Worm (Caenorhabditis elegans): ENCODE results near the gene spe-26.
A peak's percentile ranks its signal among the peaks of the same experiment; 100 is the strongest.

spe-26 gene

ce11 chrIV:10391827-10392226, at the start of gene spe-26:
spe-26 (minus strand) TSS chrIV:10391927.
- no peak for TF ChIP-seq pag-3 (tag; optimal IDR thresholded peaks at IDR 0.05; ENCODE audit: borderline replicate concordance, insufficient read depth)
- no peak for TF ChIP-seq zag-1 (tag; optimal IDR thresholded peaks at IDR 0.05)
- TF ChIP-seq hpl-2 (GFP tag; optimal IDR thresholded peaks at IDR 0.05), result no peak
- no peak for TF ChIP-seq nhr-47 (tag; optimal IDR thresholded peaks at IDR 0.05)
- no peak for TF ChIP-seq elt-3 (tag; optimal IDR thresholded peaks at IDR 0.05)
- no peak for TF ChIP-seq fkh-4 (tag; optimal IDR thresholded peaks at IDR 0.05; ENCODE audit: borderline replicate concordance)
- TF ChIP-seq lin-39 (tag; optimal IDR thresholded peaks at IDR 0.05), result no peak
- TF ChIP-seq hlh-17 (GFP tag; optimal IDR thresholded peaks at IDR 0.05; ENCODE audit: borderline replicate concordance), result no peak
- TF ChIP-seq lin-14 (GFP tag; optimal IDR thresholded peaks at IDR 0.05), result no peak
- TF ChIP-seq ama-1 (optimal IDR thresholded peaks at IDR 0.05), result no peak
- TF ChIP-seq alr-1 (tag; optimal IDR thresholded peaks at IDR 0.05; ENCODE audit: borderline replicate concordance), result no peak
- TF ChIP-seq sox-4 (tag; optimal IDR thresholded peaks at IDR 0.05), result no peak
- TF ChIP-seq xbp-1 (tag; optimal IDR thresholded peaks at IDR 0.05), result no peak
- TF ChIP-seq egl-13 (tag; optimal IDR thresholded peaks at IDR 0.05), result no peak
- no peak for TF ChIP-seq fkh-10 (GFP tag; optimal IDR thresholded peaks at IDR 0.05)
- no peak for TF ChIP-seq F16B12.6 (tag; optimal IDR thresholded peaks at IDR 0.05)

DNA sequence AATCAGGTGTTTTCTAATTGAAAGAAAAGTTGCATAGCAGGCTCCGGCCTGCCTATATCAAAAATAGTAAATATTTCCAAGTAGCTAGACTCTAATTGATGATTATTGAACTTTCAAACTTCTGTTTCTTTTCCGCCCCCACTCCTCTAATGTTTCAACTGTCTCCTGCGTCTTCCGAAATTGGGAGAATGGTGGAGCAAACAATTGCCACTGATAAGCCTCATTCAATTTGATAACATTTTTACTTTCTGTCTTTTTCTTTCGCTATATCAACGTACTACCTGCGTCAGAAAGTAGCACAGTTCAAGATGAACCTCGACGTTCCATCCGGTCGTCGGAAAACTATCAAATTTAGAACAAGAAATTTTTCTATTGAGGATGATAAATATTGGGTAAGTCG, 47.2 kb upstream of the spe-26 start, which contains the start of gene F13B12.3:
Gene F13B12.3 (plus strand): TSS at position 223 of the 400 bp plus-strand sequence.
- TF ChIP-seq nhr-11 (tag; optimal IDR thresholded peaks at IDR 0.05) (no peak), unc-86 (tag; optimal IDR thresholded peaks at IDR 0.05) (no peak), pqm-1 (tag; optimal IDR thresholded peaks at IDR 0.05) (peak; percentile 53), swsn-7 (tag; optimal IDR thresholded peaks at IDR 0.05) (no peak), C16A3.4 (tag; optimal IDR thresholded peaks at IDR 0.05) (no peak), nhr-77 (tag; optimal IDR thresholded peaks at IDR 0.05) (no peak), ceh-90 (tag; optimal IDR thresholded peaks at IDR 0.05) (no peak), ces-1 (GFP tag; optimal IDR thresholded peaks at IDR 0.05) (no peak), nhr-76 (tag; optimal IDR thresholded peaks at IDR 0.05) (no peak), nhr-84 (tag; optimal IDR thresholded peaks at IDR 0.05) (no peak), zip-4 (GFP tag; optimal IDR thresholded peaks at IDR 0.05) (no peak), mef-2 (tag; optimal IDR thresholded peaks at IDR 0.05) (no peak), elt-2 (tag; optimal IDR thresholded peaks at IDR 0.05) (peak; percentile 62), ceh-82 (tag; optimal IDR thresholded peaks at IDR 0.05) (no peak), ceh-88 (GFP tag; IDR thresholded peaks at IDR 0.05) (no peak), rnt-1 (tag; optimal IDR thresholded peaks at IDR 0.05) (no peak), lin-14 (GFP tag; optimal IDR thresholded peaks at IDR 0.05) (peak; percentile 1), nhr-237 (tag; optimal IDR thresholded peaks at IDR 0.05) (no peak), lin-15B (tag; optimal IDR thresholded peaks at IDR 0.05) (no peak)

DNA sequence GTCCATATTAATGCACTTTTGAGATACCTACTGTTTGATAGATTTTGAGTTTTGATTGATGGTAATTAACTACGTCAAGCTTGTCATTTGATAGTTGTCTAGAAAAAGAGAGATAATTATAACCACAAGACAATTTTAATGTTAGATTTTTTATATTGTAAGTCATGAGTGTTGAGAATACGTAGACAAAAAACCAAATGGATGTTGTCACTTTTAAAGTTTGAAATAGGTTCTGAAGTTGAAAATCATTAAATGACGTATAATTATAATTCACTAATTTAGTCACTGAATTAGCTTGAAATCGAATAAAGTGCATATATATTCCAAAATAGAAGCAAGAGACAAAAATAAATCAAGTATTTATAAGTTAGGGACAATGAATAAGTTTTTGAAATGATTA, 45.4 kb upstream of the spe-26 start:
- TF ChIP-seq isw-1 (GFP tag; IDR thresholded peaks at IDR 0.05) (no peak), nhr-71 (tag; optimal IDR thresholded peaks at IDR 0.05) (peak; percentile 44), sup-37 (GFP tag; optimal IDR thresholded peaks at IDR 0.05) (no peak), ceh-8 (GFP tag; optimal IDR thresholded peaks at IDR 0.05) (peak; percentile 92), skn-1 (tag; optimal IDR thresholded peaks at IDR 0.05) (no peak)

- no peak for TF ChIP-seq nhr-237 (tag; optimal IDR thresholded peaks at IDR 0.05)
- TF ChIP-seq C34B4.2 (tag; optimal IDR thresholded peaks at IDR 0.05), result no peak
- TF ChIP-seq mdl-1 (tag; optimal IDR thresholded peaks at IDR 0.05), result no peak
- TF ChIP-seq mef-2 (tag; optimal IDR thresholded peaks at IDR 0.05), result no peak
- TF ChIP-seq grh-1 (GFP tag; IDR thresholded peaks at IDR 0.05), result no peak
Measured at ce11 chrIV:10436401-10436800, 44.7 kb upstream of the spe-26 start, which contains the start of gene ins-1. ins-1 (plus strand) TSS chrIV:10436701.
